Worm (Caenorhabditis elegans) whole organism, L4 larva: ENCODE results near the gene sulp-7.

Experiments
- ceh-62 ChIP-seq: sonication (generic microtip); optimal IDR thresholded peaks from 2 replicates; lab custom pipeline; 2017; ENCODE audit warnings: missing biosample characterization, missing genetic modification characterization
- dve-1 ChIP-seq: sonication (generic microtip); optimal IDR thresholded peaks from 2 replicates; lab custom pipeline; 2017; ENCODE audit warnings: antibody characterized with exemption, mild to moderate bottlenecking, missing genetic modification characterization, missing compliant biosample characterization; ENCODE audit not compliant: insufficient read depth
- fkh-10 ChIP-seq: fragments of 150-350 bp; optimal IDR thresholded peaks from 2 replicates; lab custom pipeline; 2014; ENCODE audit warnings: missing biosample characterization, missing genetic modification reagents, missing genetic modification characterization
- jun-1 ChIP-seq: fragments of 150-350 bp; optimal IDR thresholded peaks from 2 replicates; lab custom pipeline; 2014; ENCODE audit warnings: missing biosample characterization, missing genetic modification reagents, missing genetic modification characterization

- TF ChIP-seq ceh-62 (no peak), jun-1 (tag; lab: Kevin White, UChicago) (no peak), dve-1 (no peak), fkh-10 (GFP tag; lab: Kevin White, UChicago) (no peak)
Measured at ce11 chrX:11033952-11034287, 46.6 kb upstream of the sulp-7 start.
